Fruit fly (Drosophila melanogaster) whole organism, embryonic: ENCODE data around the gene Kif3C.

Experiments
- Awh ChIP-seq: fragments of 200-800 bp; sonication (Bioruptor generic); IDR thresholded peaks from 2 replicates; pipeline ENCODE4, ENCODE4 v1.3.6; 2022; ENCODE audit warnings: missing biosample characterization, missing genetic modification characterization
- CG1233 ChIP-seq: fragments of 200-800 bp; sonication (Bioruptor generic); optimal IDR thresholded peaks from 4 replicates; lab custom pipeline; 2018; ENCODE audit warnings: missing biosample characterization, mild to moderate bottlenecking, missing genetic modification characterization
- CG12659 ChIP-seq: fragments of 200-800 bp; sonication (Bioruptor generic); optimal IDR thresholded peaks from 3 replicates; lab custom pipeline; 2017; ENCODE audit warnings: mild to moderate bottlenecking, missing biosample characterization, missing genetic modification reagents, missing genetic modification characterization
- CG17802 ChIP-seq: fragments of 200-800 bp; sonication (Bioruptor generic); optimal IDR thresholded peaks from 2 replicates; lab custom pipeline; 2018; ENCODE audit warnings: missing biosample characterization, mild to moderate bottlenecking, missing genetic modification characterization, moderate library complexity
- CG18599 ChIP-seq: fragments of 200-800 bp; sonication (Bioruptor generic); optimal IDR thresholded peaks from 3 replicates; lab custom pipeline; 2017; ENCODE audit warnings: missing biosample characterization, missing genetic modification characterization, mild to moderate bottlenecking, moderate library complexity, missing genetic modification reagents
- CG2199 ChIP-seq: fragments of 200-800 bp; sonication (Bioruptor generic); IDR thresholded peaks from 3 replicates; pipeline ENCODE4 v1.3.6; 2022; ENCODE audit warnings: missing biosample characterization, missing genetic modification characterization
- CG30020 ChIP-seq: fragments of 200-800 bp; optimal IDR thresholded peaks from 2 replicates; lab custom pipeline; 2019; ENCODE audit warnings: missing biosample characterization, mild to moderate bottlenecking, missing genetic modification characterization, moderate library complexity
- CG32767 ChIP-seq: fragments of 200-800 bp; sonication (Bioruptor generic); IDR thresholded peaks from 2 replicates; pipeline ENCODE4 v1.3.6; 2022; ENCODE audit warnings: missing biosample characterization, missing genetic modification characterization
- CG4617 ChIP-seq: fragments of 200-800 bp; sonication (Bioruptor generic); optimal IDR thresholded peaks from 3 replicates; lab custom pipeline; 2016; ENCODE audit warnings: missing biosample characterization, missing genetic modification characterization, borderline replicate concordance
- CG7357 ChIP-seq: fragments of 200-800 bp; sonication (Bioruptor generic); IDR thresholded peaks from 3 replicates; pipeline ENCODE4 v1.3.6; 2022; ENCODE audit warnings: missing biosample characterization, missing genetic modification characterization
- CG8478 ChIP-seq: fragments of >200 bp; optimal IDR thresholded peaks from 2 replicates; lab custom pipeline; 2018
- CG8765 ChIP-seq: fragments of 200-800 bp; sonication (Bioruptor generic); IDR thresholded peaks from 2 replicates; pipeline ENCODE4 v1.3.6; 2022; ENCODE audit warnings: missing biosample characterization, missing genetic modification characterization
- CG9817 ChIP-seq: fragments of 200-800 bp; sonication (Bioruptor generic); optimal IDR thresholded peaks from 2 replicates; lab custom pipeline; 2018; ENCODE audit warnings: missing biosample characterization, mild to moderate bottlenecking, missing genetic modification characterization, moderate library complexity
- CoRest ChIP-seq: fragments of 200-800 bp; sonication (Bioruptor generic); optimal IDR thresholded peaks from 3 replicates; lab custom pipeline; 2018; ENCODE audit warnings: missing biosample characterization, mild to moderate bottlenecking, missing genetic modification characterization, moderate library complexity
- D19A ChIP-seq: fragments of 200-800 bp; optimal IDR thresholded peaks from 3 replicates; lab custom pipeline; 2019; ENCODE audit warnings: missing biosample characterization, mild to moderate bottlenecking, missing genetic modification characterization, moderate library complexity
- Dll ChIP-seq: fragments of 200-800 bp; sonication (Bioruptor generic); IDR thresholded peaks from 4 replicates; pipeline ENCODE4 v1.3.6; 2022; ENCODE audit warnings: missing biosample characterization, missing genetic modification characterization; ENCODE audit not compliant: partially characterized antibody
- Ets65A ChIP-seq: fragments of 200-800 bp; sonication (Bioruptor generic); peaks from one replicate; lab custom pipeline; 2016; ENCODE audit warnings: missing biosample characterization, missing genetic modification characterization
- Hey ChIP-seq: fragments of 200-800 bp; sonication (Bioruptor generic); optimal IDR thresholded peaks from 3 replicates; lab custom pipeline; 2018; ENCODE audit warnings: missing biosample characterization, mild to moderate bottlenecking, missing genetic modification characterization
- Med ChIP-seq: fragments of 200-800 bp; sonication (Bioruptor generic); peaks from one replicate; lab custom pipeline; 2016; ENCODE audit warnings: missing biosample characterization, missing genetic modification characterization, mild to moderate bottlenecking, inconsistent platforms, moderate library complexity
- Pdp1 ChIP-seq, 2 experiments: fragments of 200-800 bp; sonication (Bioruptor generic); optimal IDR thresholded peaks; 3 replicates each; lab custom pipeline; 2016; ENCODE audit warnings: missing biosample characterization in 2 of 2, missing genetic modification characterization in 2 of 2, mild to moderate bottlenecking in 1 of 2, moderate library complexity in 1 of 2
- Scr ChIP-seq: fragments of 200-800 bp; sonication (Bioruptor generic); IDR thresholded peaks from 2 replicates; pipeline ENCODE4 v1.3.6; 2022; ENCODE audit warnings: missing biosample characterization, missing genetic modification characterization; ENCODE audit not compliant: partially characterized antibody
- Sox100B ChIP-seq: fragments of 200-800 bp; sonication (Bioruptor generic); optimal IDR thresholded peaks from 3 replicates; lab custom pipeline; 2018; ENCODE audit warnings: missing biosample characterization, mild to moderate bottlenecking, missing genetic modification characterization
- YL-1 ChIP-seq: fragments of 200-800 bp; sonication (Bioruptor generic); optimal IDR thresholded peaks from 3 replicates; lab custom pipeline; 2017; ENCODE audit warnings: missing biosample characterization, mild to moderate bottlenecking, missing genetic modification characterization
- eyg ChIP-seq: fragments of 200-800 bp; sonication (Bioruptor generic); optimal IDR thresholded peaks from 3 replicates; lab custom pipeline; 2016; ENCODE audit warnings: missing biosample characterization, missing genetic modification characterization
- gcm ChIP-seq: fragments of 200-800 bp; sonication (Bioruptor generic); optimal IDR thresholded peaks from 2 replicates; lab custom pipeline; 2019; ENCODE audit warnings: missing biosample characterization, mild to moderate bottlenecking, missing genetic modification characterization, moderate library complexity
- gem ChIP-seq: fragments of 200-800 bp; sonication (Bioruptor generic); optimal IDR thresholded peaks from 2 replicates; lab custom pipeline; 2019; ENCODE audit warnings: missing biosample characterization, mild to moderate bottlenecking, missing genetic modification characterization, moderate library complexity
- lbe ChIP-seq: fragments of 200-800 bp; sonication (Bioruptor generic); optimal IDR thresholded peaks from 2 replicates; lab custom pipeline; 2016; ENCODE audit warnings: missing biosample characterization, mild to moderate bottlenecking, missing genetic modification characterization
- lola ChIP-seq, 3 experiments: fragments of >200 bp in 2 of 3; fragments of 200-800 bp in 1 of 3; sonication (Bioruptor generic) in 1 of 3; optimal IDR thresholded peaks; 2 replicates each; lab custom pipeline; 2017 to 2019; ENCODE audit warnings: missing biosample characterization in 3 of 3, missing genetic modification characterization in 3 of 3, mild to moderate bottlenecking in 1 of 3, moderate library complexity in 1 of 3
- odd ChIP-seq: fragments of 200-800 bp; sonication (Bioruptor generic); optimal IDR thresholded peaks from 2 replicates; lab custom pipeline; 2017; ENCODE audit warnings: missing biosample characterization, mild to moderate bottlenecking, missing genetic modification characterization
- pan ChIP-seq, 4 experiments: fragments of >200 bp in 3 of 4; fragments of 200-800 bp in 1 of 4; sonication (Bioruptor generic) in 1 of 4; optimal IDR thresholded peaks in 3 of 4; IDR thresholded peaks in 1 of 4; 2 replicates each; pipeline versions ENCODE4 v1.3.6 to Lab custom; 2017 to 2022; ENCODE audit warnings: missing biosample characterization in 2 of 4, missing genetic modification characterization in 2 of 4, mixed read lengths in 1 of 4
- phol ChIP-seq: fragments of 200-800 bp; sonication (Bioruptor generic); optimal IDR thresholded peaks from 3 replicates; lab custom pipeline; 2018; ENCODE audit warnings: missing biosample characterization, mild to moderate bottlenecking, missing genetic modification characterization, moderate library complexity
- pzg ChIP-seq: fragments of 200-800 bp; sonication (Bioruptor generic); optimal IDR thresholded peaks from 3 replicates; lab custom pipeline; 2018; ENCODE audit warnings: missing biosample characterization, mild to moderate bottlenecking, missing genetic modification characterization, moderate library complexity
- repo ChIP-seq: fragments of 200-800 bp; sonication (Bioruptor generic); optimal IDR thresholded peaks from 2 replicates; lab custom pipeline; 2016; ENCODE audit warnings: missing biosample characterization, missing genetic modification characterization
- rib ChIP-seq: fragments of 200-800 bp; sonication (Bioruptor generic); IDR thresholded peaks from 2 replicates; pipeline ENCODE4 v1.3.6; 2022; ENCODE audit warnings: missing biosample characterization, missing genetic modification characterization
- row ChIP-seq: fragments of 200-800 bp; sonication (Bioruptor generic); IDR thresholded peaks from 3 replicates; pipeline ENCODE4 v1.3.6; 2022; ENCODE audit warnings: missing biosample characterization, missing genetic modification characterization
- sens ChIP-seq: fragments of 200-800 bp; sonication (Bioruptor generic); peaks from one replicate; lab custom pipeline; 2016; ENCODE audit warnings: missing biosample characterization, missing genetic modification characterization
- slbo ChIP-seq: fragments of 200-800 bp; sonication (Bioruptor generic); IDR thresholded peaks from 2 replicates; pipeline ENCODE4 v1.3.6; 2022; ENCODE audit warnings: missing biosample characterization, missing genetic modification characterization
- tap ChIP-seq: fragments of 200-800 bp; optimal IDR thresholded peaks from 3 replicates; lab custom pipeline; 2019; ENCODE audit warnings: missing biosample characterization, mild to moderate bottlenecking, missing genetic modification characterization, moderate library complexity
- trem ChIP-seq: fragments of 200-800 bp; optimal IDR thresholded peaks from 3 replicates; lab custom pipeline; 2019; ENCODE audit warnings: missing biosample characterization, mild to moderate bottlenecking, missing genetic modification characterization, moderate library complexity
- usp ChIP-seq: fragments of >200 bp; optimal IDR thresholded peaks from 2 replicates; lab custom pipeline; 2017; ENCODE audit warnings: missing biosample characterization, missing genetic modification characterization

Gene Kif3C

dm6 chr4:1112867-1113769 is 34.1 kb upstream of the Kif3C start (continued):
- TF ChIP-seq sens (GFP tag; lab: Kevin White, UChicago) (peak; percentile 99), lola (GFP tag; optimal IDR thresholded peaks at IDR 0.05; lab: Kevin White, UChicago) (peak in 1 of 3 experiments; percentile 93), Sox100B (GFP tag; lab: Kevin White, UChicago) (peak; percentile 85), Hey (tag; lab: Kevin White, UChicago) (no peak), pan (optimal IDR thresholded peaks at IDR 0.05; lab: Kevin White, UChicago) (peak in 1 of 2 experiments; percentile 45), pan (GFP tag; optimal IDR thresholded peaks at IDR 0.05 in 1 of 2, IDR thresholded peaks at IDR 0.05 in 1 of 2) (no peak)

- no peak for TF ChIP-seq CG8765
- peak in 1 of 2 experiments; percentile 59 for TF ChIP-seq Pdp1 (GFP tag; optimal IDR thresholded peaks at IDR 0.05; lab: Kevin White, UChicago)
- no peak for TF ChIP-seq CoRest (tag; lab: Kevin White, UChicago)
- no peak for TF ChIP-seq CG32767 (GFP tag; lab: Robert Waterston, UW)
- no peak for TF ChIP-seq CG9817 (tag; lab: Kevin White, UChicago)
Measured at dm6 chr4:1115299-1115698, 32.0 kb upstream of the Kif3C start.

dm6 chr4:1121888-1122287 is 25.4 kb upstream of the Kif3C start:
- TF ChIP-seq Awh (GFP tag; lab: Robert Waterston, UW) (no peak), odd (GFP tag; lab: Kevin White, UChicago) (no peak)

dm6 chr4:1122658-1123606 is 24.3 kb upstream of the Kif3C start, which contains the start of gene Cals:
Gene Cals, minus strand, starts transcription at chr4:1123357.
- TF ChIP-seq CG4617 (GFP tag; lab: Kevin White, UChicago), result peak; percentile 54
- no peak for TF ChIP-seq CG8478
- TF ChIP-seq Ets65A (GFP tag; lab: Kevin White, UChicago), result no peak
- TF ChIP-seq CG7357 (GFP tag; lab: Robert Waterston, UW), result peak; percentile 30; the same call in 1 of the 3 replicates
- TF ChIP-seq CG1233 (GFP tag; lab: Kevin White, UChicago), result no peak
- no peak for TF ChIP-seq CG2199
- TF ChIP-seq CG9817 (tag; lab: Kevin White, UChicago), result no peak
- TF ChIP-seq CG12659 (GFP tag; lab: Kevin White, UChicago), result peak; percentile 46
- TF ChIP-seq Med (GFP tag; lab: Kevin White, UChicago), result peak; percentile 38
- TF ChIP-seq slbo, result no peak
- TF ChIP-seq gcm (GFP tag; lab: Kevin White, UChicago), result no peak
- TF ChIP-seq CG30020 (tag; lab: Kevin White, UChicago), result peak; percentile 95
- peak; percentile 40 for TF ChIP-seq lbe (GFP tag; lab: Kevin White, UChicago)
- TF ChIP-seq usp (GFP tag; lab: Kevin White, UChicago), result no peak
- peak; percentile 10 for TF ChIP-seq phol (tag; lab: Kevin White, UChicago)
- TF ChIP-seq gem (tag; lab: Kevin White, UChicago), result no peak
- no peak for TF ChIP-seq CG18599 (GFP tag; lab: Kevin White, UChicago)
- no peak for TF ChIP-seq tap (tag; lab: Kevin White, UChicago)
- peak in 1 of 2 experiments; percentile 80 for TF ChIP-seq Pdp1 (GFP tag; optimal IDR thresholded peaks at IDR 0.05; lab: Kevin White, UChicago)
- peak; percentile 50; the same call in 2 of the 3 replicates for TF ChIP-seq row
- TF ChIP-seq trem (tag; lab: Kevin White, UChicago), result peak; percentile 10
- TF ChIP-seq Scr, result no peak
- peak; percentile 98 for TF ChIP-seq CG17802 (tag; lab: Kevin White, UChicago)
- TF ChIP-seq rib (GFP tag; lab: Robert Waterston, UW), result no peak
- no peak for TF ChIP-seq eyg (GFP tag; lab: Kevin White, UChicago)
- peak; percentile 14 for TF ChIP-seq pzg
- peak; percentile 1 for TF ChIP-seq D19A (tag; lab: Kevin White, UChicago)
- no peak for TF ChIP-seq repo (GFP tag; lab: Kevin White, UChicago)
- TF ChIP-seq YL-1, result peak; percentile 47
- no peak for TF ChIP-seq Dll (GFP tag; lab: Robert Waterston, UW)
